Worm (Caenorhabditis elegans): ENCODE data around the gene amt-4.
A peak's percentile ranks its signal among the peaks of the same experiment; 100 is the strongest.

DNA sequence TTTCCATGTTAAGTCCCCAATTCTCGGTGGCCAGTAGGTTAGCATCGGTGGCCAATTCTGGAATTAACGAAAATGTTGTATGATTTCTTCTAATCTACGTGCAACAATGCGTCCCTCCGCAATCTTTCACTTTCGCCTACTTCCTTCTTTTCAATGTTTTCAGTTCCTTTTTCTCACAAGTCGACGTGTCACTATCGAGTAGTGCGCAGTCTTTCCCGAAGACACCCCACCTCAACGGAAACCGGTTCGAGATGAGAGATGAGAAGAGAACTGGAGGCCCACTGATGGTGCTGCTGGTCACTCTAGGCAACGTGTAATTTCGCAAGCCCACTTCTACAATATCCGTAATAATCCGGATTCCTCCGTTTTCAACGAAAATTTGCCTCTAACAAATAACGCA, 45.1 kb upstream of the amt-4 start:
- TF ChIP-seq fkh-10 (GFP tag; optimal IDR thresholded peaks at IDR 0.05) (no peak), aly-2 (tag; optimal IDR thresholded peaks at IDR 0.05) (no peak), nhr-43 (tag; optimal IDR thresholded peaks at IDR 0.05; ENCODE audit: poor library complexity, severe bottlenecking) (peak; percentile 79), ceh-82 (tag; optimal IDR thresholded peaks at IDR 0.05) (no peak), tbx-2 (tag; optimal IDR thresholded peaks at IDR 0.05) (no peak), zag-1 (tag; optimal IDR thresholded peaks at IDR 0.05) (no peak), egl-27 (tag; optimal IDR thresholded peaks at IDR 0.05) (no peak), ztf-4 (tag; optimal IDR thresholded peaks at IDR 0.05) (no peak)

All from whole organism, L3 larva.